Worm (Caenorhabditis elegans): Measurements from ENCODE around the gene F54B3.1.
A peak's percentile ranks its signal among the peaks of the same experiment; 100 is the strongest.

Gene F54B3.1

DNA sequence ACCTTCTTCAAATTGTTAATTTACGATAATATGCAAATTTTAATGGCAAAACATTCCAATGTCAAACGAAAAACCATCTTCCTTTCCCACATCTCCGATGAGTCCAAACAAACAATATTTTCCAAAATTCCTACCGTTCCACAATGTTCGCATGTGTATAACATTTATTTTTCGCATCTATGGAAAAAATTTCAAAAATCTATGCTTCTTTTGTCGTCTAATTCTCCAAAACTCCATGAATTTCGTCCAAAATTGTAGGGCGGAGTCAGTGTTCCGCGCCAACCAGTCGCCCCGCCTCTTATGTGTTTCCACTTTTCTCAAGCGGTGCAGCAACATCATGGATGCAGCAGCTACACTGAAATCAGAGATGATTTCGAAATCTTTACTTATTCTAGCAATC is 20.1 kb upstream of the F54B3.1 start, which contains the start of gene T01E8.8:
TSS of gene T01E8.8 (plus strand) at position 301 of the 400 bp plus-strand sequence.
- TF ChIP-seq ztf-29 (GFP tag; IDR thresholded peaks at IDR 0.05) (no peak), T22C8.4 (GFP tag; IDR thresholded peaks at IDR 0.05) (no peak), ztf-23 (GFP tag; IDR thresholded peaks at IDR 0.05) (no peak), ref-1 (GFP tag; conservative IDR thresholded peaks at IDR 0.05) (no peak), tab-1 (GFP tag; IDR thresholded peaks at IDR 0.05) (no peak), med-1 (GFP tag; optimal IDR thresholded peaks at IDR 0.05; ENCODE audit: insufficient read depth) (no peak), cog-1 (tag; optimal IDR thresholded peaks at IDR 0.05) (no peak), klf-2 (GFP tag; conservative IDR thresholded peaks at IDR 0.05) (no peak), flt-1 (GFP tag; IDR thresholded peaks at IDR 0.05) (no peak)

DNA sequence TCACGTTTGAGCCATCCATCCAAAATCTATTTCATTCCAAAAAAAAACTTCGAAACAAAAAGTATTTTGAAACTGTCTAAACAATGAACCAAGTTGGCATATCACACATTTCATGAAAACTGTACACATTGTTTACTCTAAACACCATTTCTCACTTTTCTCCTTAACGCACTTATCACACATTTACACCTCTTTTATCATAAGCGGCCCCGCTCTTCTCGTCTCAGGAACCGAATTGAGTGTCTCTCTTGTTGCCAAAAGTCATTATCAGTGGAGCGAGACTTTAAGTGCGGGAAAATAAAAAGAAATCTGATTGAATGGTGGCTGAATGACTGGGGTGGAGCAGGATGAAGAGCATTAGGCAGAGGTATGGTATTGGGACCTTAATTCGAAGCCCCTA is 19.2 kb upstream of the F54B3.1 start:
- no peak for TF ChIP-seq ref-1 (GFP tag; conservative IDR thresholded peaks at IDR 0.05)
- no peak for TF ChIP-seq med-1 (GFP tag; optimal IDR thresholded peaks at IDR 0.05; ENCODE audit: insufficient read depth)
- TF ChIP-seq T22C8.4 (GFP tag; IDR thresholded peaks at IDR 0.05) = no peak
- no peak for TF ChIP-seq cog-1 (tag; optimal IDR thresholded peaks at IDR 0.05)
- no peak for TF ChIP-seq flt-1 (GFP tag; IDR thresholded peaks at IDR 0.05)
- TF ChIP-seq ztf-29 (GFP tag; IDR thresholded peaks at IDR 0.05) = no peak
- no peak for TF ChIP-seq ztf-23 (GFP tag; IDR thresholded peaks at IDR 0.05)
- TF ChIP-seq klf-2 (GFP tag; conservative IDR thresholded peaks at IDR 0.05) = no peak
- no peak for TF ChIP-seq tab-1 (GFP tag; IDR thresholded peaks at IDR 0.05)

DNA sequence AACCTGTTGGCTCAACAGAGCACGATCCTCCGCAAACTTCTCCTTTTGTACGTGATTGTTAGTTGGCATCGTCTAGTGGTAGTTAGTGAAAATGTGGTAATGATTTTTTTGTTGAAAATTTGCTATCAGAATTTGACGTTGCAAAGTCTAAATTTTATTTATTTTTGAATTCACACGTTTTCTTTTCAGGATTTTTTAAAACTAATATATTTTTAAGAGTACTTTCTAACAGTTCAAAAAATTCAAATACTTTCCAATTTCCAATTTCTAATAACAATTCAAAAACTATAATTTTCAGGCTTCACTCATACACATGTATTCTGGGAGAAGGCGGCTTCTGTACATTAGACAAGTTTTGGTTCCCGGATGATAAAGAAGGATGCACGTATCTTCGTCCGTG is 16.7 kb upstream of the F54B3.1 start, which contains the start of gene ubxn-5:
TSS of gene ubxn-5 (minus strand) at position 101 of the 400 bp plus-strand sequence.
- TF ChIP-seq flt-1 (GFP tag; IDR thresholded peaks at IDR 0.05) (no peak), ref-1 (GFP tag; conservative IDR thresholded peaks at IDR 0.05) (no peak), ztf-23 (GFP tag; IDR thresholded peaks at IDR 0.05) (no peak), tab-1 (GFP tag; IDR thresholded peaks at IDR 0.05) (no peak), klf-2 (GFP tag; conservative IDR thresholded peaks at IDR 0.05) (no peak), med-1 (GFP tag; optimal IDR thresholded peaks at IDR 0.05; ENCODE audit: insufficient read depth) (no peak), cog-1 (tag; optimal IDR thresholded peaks at IDR 0.05) (no peak), ztf-29 (GFP tag; IDR thresholded peaks at IDR 0.05) (no peak), T22C8.4 (GFP tag; IDR thresholded peaks at IDR 0.05) (no peak)

DNA sequence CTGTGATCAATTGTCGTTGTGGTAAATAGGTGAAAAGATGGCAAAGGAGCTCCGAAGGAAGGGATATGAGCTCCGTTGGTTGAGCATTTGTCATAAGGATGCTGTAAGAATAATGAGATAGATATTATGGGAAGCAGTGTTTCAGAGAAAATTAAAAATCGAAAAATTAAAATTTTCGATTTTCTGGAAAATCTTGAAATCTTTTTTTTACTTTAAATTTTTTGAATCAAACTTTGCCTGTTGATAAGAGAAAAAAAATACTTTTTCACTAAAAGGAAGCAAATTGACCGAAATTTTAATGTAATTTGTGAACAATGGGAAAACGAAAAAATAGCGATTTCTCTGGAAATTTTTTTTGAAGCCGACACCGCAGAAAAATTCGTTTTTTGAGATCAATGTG is 11.5 kb upstream of the F54B3.1 start, which contains the start of gene mec-15:
TSS of gene mec-15 (minus strand) at position 101 of the 400 bp plus-strand sequence.
- no peak for TF ChIP-seq ztf-29 (GFP tag; IDR thresholded peaks at IDR 0.05)
- no peak for TF ChIP-seq tab-1 (GFP tag; IDR thresholded peaks at IDR 0.05)
- TF ChIP-seq ref-1 (GFP tag; conservative IDR thresholded peaks at IDR 0.05) = no peak
- no peak for TF ChIP-seq flt-1 (GFP tag; IDR thresholded peaks at IDR 0.05)
- no peak for TF ChIP-seq T22C8.4 (GFP tag; IDR thresholded peaks at IDR 0.05)
- TF ChIP-seq klf-2 (GFP tag; conservative IDR thresholded peaks at IDR 0.05) = no peak

DNA sequence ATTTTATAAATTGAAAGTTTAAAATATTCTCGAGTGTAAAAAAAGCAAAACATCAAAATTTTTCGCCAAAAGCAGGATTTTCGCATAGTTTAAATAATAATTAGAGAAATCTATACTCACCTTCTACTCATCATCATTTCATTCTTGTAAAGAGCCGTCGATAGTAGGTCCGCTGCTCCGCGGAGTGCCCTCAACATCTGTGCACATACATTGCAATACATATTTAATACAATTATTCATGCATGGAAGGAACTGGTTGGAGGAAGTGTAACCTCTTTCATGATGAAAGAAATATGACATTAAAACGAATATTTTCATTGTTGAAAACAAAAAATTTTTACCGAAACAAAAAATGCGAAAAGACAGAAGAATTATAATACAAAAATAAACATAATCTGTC is 8.8 kb upstream of the F54B3.1 start, which contains the start of gene mrps-14:
TSS of gene mrps-14 (minus strand) at position 197 of the 400 bp plus-strand sequence.
- no peak for TF ChIP-seq ztf-23 (GFP tag; IDR thresholded peaks at IDR 0.05)
- TF ChIP-seq T22C8.4 (GFP tag; IDR thresholded peaks at IDR 0.05) = no peak
- no peak for TF ChIP-seq cog-1 (tag; optimal IDR thresholded peaks at IDR 0.05)
- TF ChIP-seq med-1 (GFP tag; optimal IDR thresholded peaks at IDR 0.05; ENCODE audit: insufficient read depth) = no peak
- TF ChIP-seq ref-1 (GFP tag; conservative IDR thresholded peaks at IDR 0.05) = no peak
- no peak for TF ChIP-seq klf-2 (GFP tag; conservative IDR thresholded peaks at IDR 0.05)
- no peak for TF ChIP-seq ztf-29 (GFP tag; IDR thresholded peaks at IDR 0.05)
- no peak for TF ChIP-seq tab-1 (GFP tag; IDR thresholded peaks at IDR 0.05)
- TF ChIP-seq flt-1 (GFP tag; IDR thresholded peaks at IDR 0.05) = no peak

DNA sequence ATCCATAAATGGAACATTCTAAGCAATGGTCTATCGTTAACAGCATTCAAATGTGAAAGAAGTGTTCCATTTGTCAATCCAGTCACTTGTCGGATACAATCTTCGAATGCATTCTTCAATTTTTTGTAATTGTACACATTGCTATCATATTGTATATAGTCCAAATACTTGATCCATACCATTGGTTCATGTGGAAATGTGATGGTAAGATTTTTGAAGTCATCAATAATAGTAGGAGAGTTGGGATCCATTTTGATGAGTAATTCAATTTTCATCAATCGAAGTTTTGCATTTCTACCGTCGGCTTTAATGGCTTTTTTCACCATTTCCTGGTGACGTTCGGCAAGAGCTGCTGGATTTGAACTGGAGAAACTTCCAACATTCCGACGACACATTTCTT is 5.5 kb upstream of the F54B3.1 start:
- TF ChIP-seq tab-1 (GFP tag; IDR thresholded peaks at IDR 0.05) (no peak), flt-1 (GFP tag; IDR thresholded peaks at IDR 0.05) (no peak), ztf-29 (GFP tag; IDR thresholded peaks at IDR 0.05) (no peak), T22C8.4 (GFP tag; IDR thresholded peaks at IDR 0.05) (no peak), ref-1 (GFP tag; conservative IDR thresholded peaks at IDR 0.05) (no peak), cog-1 (tag; optimal IDR thresholded peaks at IDR 0.05) (no peak), ztf-23 (GFP tag; IDR thresholded peaks at IDR 0.05) (no peak), med-1 (GFP tag; optimal IDR thresholded peaks at IDR 0.05; ENCODE audit: insufficient read depth) (no peak), klf-2 (GFP tag; conservative IDR thresholded peaks at IDR 0.05) (no peak)

DNA sequence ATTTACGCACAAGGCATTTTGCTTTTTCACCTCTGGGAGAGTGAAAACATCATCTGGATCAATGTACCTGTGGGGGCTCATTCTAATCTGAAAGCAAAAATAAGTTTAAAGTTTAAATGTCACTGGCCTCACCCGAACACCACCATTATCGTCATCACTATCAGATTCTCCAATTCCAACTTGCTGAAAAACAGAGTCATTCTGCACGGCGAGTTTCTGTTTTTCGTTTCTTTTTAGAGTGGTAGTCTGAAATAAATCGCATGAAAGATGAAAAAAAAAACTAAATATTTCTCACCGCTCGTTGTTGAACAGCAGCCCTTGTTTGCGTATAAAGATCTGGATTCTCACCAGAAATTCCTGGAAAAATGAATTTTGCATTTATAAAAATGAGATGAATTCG is 3.9 kb upstream of the F54B3.1 start:
- TF ChIP-seq klf-2 (GFP tag; conservative IDR thresholded peaks at IDR 0.05) (no peak), ztf-23 (GFP tag; IDR thresholded peaks at IDR 0.05) (no peak), ztf-29 (GFP tag; IDR thresholded peaks at IDR 0.05) (no peak), T22C8.4 (GFP tag; IDR thresholded peaks at IDR 0.05) (no peak), flt-1 (GFP tag; IDR thresholded peaks at IDR 0.05) (no peak)

DNA sequence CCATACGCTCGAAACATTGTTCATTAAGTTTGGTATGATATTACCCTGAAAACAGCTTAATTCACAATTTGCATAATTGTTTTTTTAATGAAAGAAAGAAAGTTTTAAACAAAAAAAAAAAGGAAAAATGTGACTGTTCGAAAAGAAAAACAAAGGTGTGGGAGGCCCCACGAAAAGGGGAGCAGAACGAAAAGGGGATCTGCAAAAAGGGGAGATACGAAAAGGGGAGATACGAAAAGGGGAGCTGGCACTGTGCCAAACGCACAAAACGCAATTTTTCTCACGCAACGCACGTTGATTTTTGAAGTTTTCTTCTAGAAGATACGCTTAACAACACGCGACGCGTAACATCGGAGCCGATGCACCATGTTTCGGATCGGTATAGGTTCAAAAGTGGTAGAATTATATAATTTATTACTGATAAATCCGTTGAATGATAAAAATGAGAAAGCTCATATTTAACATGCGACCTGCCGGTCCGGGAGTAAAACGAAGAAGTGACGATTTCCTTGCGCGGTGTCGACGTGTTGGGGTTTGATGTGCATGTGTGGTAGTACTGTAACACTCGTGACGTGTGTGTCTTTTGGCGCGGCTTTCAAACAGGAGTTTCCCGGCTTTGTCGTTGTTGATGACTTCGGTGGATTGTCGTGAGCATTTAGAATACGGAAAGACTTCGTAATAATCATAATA is 3.3 kb upstream of the F54B3.1 start, which contains the start of gene nrde-2:
TSS of gene nrde-2 (minus strand) at position 45 of the 690 bp plus-strand sequence.
- TF ChIP-seq ztf-23 (GFP tag; IDR thresholded peaks at IDR 0.05) (peak; percentile 87), klf-2 (GFP tag; conservative IDR thresholded peaks at IDR 0.05) (peak; percentile 64; the same call in 1 of the 2 replicates), flt-1 (GFP tag; IDR thresholded peaks at IDR 0.05) (peak; percentile 80), ref-1 (GFP tag; conservative IDR thresholded peaks at IDR 0.05) (peak; percentile 41; the same call in 1 of the 2 replicates)

DNA sequence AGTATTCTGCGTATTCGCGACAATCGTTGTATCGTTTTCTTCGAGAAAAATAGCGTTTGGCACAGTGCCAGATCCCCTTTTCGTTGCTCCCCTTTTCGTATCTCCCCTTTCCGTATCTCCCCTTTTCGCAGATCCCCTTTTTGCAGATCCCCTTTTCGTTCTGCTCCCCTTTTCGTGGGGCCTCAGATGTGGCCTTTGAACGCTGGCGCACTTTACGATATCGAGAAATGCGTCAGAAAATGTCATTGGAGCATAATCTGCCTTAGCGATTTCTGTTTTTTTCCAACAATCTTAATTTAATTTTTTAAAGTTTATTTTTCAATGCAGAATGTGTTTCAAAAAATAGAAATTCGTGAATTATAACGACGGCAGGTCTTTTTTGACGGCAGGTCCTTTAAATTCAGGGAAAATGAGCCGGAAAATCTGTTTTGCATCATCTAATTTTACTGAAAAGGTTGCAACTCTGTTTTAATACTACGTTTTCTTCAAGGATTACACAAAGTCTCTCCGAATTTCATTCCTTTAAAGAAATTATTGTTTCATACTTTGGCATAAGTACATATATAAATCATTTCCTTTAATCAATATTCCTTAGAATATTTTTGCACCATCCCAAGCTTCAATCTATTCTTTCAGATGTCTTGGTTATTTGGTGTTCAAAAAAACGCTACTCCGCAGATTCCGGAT is 2.6 kb upstream of the F54B3.1 start, which contains the start of gene atad-3:
TSS of gene atad-3 (plus strand) at position 637 of the 687 bp plus-strand sequence.
- TF ChIP-seq cog-1 (tag; optimal IDR thresholded peaks at IDR 0.05) (peak; percentile 82), T22C8.4 (GFP tag; IDR thresholded peaks at IDR 0.05) (peak; percentile 85; the same call in 1 of the 2 replicates), ztf-29 (GFP tag; IDR thresholded peaks at IDR 0.05) (peak; percentile 90), med-1 (GFP tag; optimal IDR thresholded peaks at IDR 0.05; ENCODE audit: insufficient read depth) (no peak), flt-1 (GFP tag; IDR thresholded peaks at IDR 0.05) (peak; percentile 95), klf-2 (GFP tag; conservative IDR thresholded peaks at IDR 0.05) (peak; percentile 96), ztf-23 (GFP tag; IDR thresholded peaks at IDR 0.05) (peak; percentile 97), ref-1 (GFP tag; conservative IDR thresholded peaks at IDR 0.05) (peak; percentile 79), tab-1 (GFP tag; IDR thresholded peaks at IDR 0.05) (peak; percentile 88)
